Worm (Caenorhabditis elegans) whole organism, mixed stage, embryonic: ENCODE data around the gene K12B6.11.

ENCODE experiments used
- M03D4.4 ChIP-seq: sonication (generic microtip); optimal IDR thresholded peaks from 2 replicates; lab custom pipeline; 2017; ENCODE audit warnings: mild to moderate bottlenecking, missing genetic modification characterization, missing compliant biosample characterization
- bed-3 ChIP-seq: fragments of 200-800 bp; sonication (Bioruptor generic); optimal IDR thresholded peaks from 3 replicates; lab custom pipeline; 2018; ENCODE audit warnings: mild to moderate bottlenecking, missing genetic modification characterization, moderate library complexity, missing compliant biosample characterization
- blmp-1 ChIP-seq: fragments of 150-350 bp; optimal IDR thresholded peaks from 2 replicates; lab custom pipeline; 2014; ENCODE audit warnings: missing biosample characterization, missing genetic modification characterization
- ceh-43 ChIP-seq: fragments of 200-800 bp; sonication (Bioruptor generic); optimal IDR thresholded peaks from 2 replicates; lab custom pipeline; 2018; ENCODE audit warnings: mild to moderate bottlenecking, missing genetic modification characterization, moderate library complexity, missing compliant biosample characterization
- ceh-83 ChIP-seq: fragments of 200-800 bp; sonication (Bioruptor generic); optimal IDR thresholded peaks from 2 replicates; lab custom pipeline; 2018; ENCODE audit warnings: mild to moderate bottlenecking, missing genetic modification characterization, missing compliant biosample characterization
- ces-1 ChIP-seq: fragments of 150-350 bp; optimal IDR thresholded peaks from 2 replicates; lab custom pipeline; 2014; ENCODE audit warnings: missing biosample characterization, missing genetic modification reagents, missing genetic modification characterization
- cnd-1 ChIP-seq: fragments of 200-800 bp; sonication (Bioruptor generic); optimal IDR thresholded peaks from 2 replicates; lab custom pipeline; 2018; ENCODE audit warnings: mild to moderate bottlenecking, missing genetic modification characterization, missing compliant biosample characterization
- elt-3 ChIP-seq: fragments of 150-350 bp; optimal IDR thresholded peaks from 2 replicates; lab custom pipeline; 2014; ENCODE audit warnings: missing biosample characterization, missing genetic modification characterization
- flh-1 ChIP-seq: fragments of 200-800 bp; sonication (Bioruptor generic); optimal IDR thresholded peaks from 2 replicates; lab custom pipeline; 2018; ENCODE audit warnings: mild to moderate bottlenecking, missing genetic modification characterization, moderate library complexity, missing compliant biosample characterization
- ham-2 ChIP-seq: fragments of 200-800 bp; sonication (Bioruptor generic); optimal IDR thresholded peaks from 2 replicates; lab custom pipeline; 2018; ENCODE audit warnings: mild to moderate bottlenecking, missing genetic modification characterization, missing compliant biosample characterization
- hlh-1 ChIP-seq: fragments of 150-350 bp; optimal IDR thresholded peaks from 2 replicates; lab custom pipeline; 2014; ENCODE audit warnings: missing biosample characterization, missing genetic modification reagents, missing genetic modification characterization
- lin-13 ChIP-seq: fragments of 150-350 bp; optimal IDR thresholded peaks from 2 replicates; lab custom pipeline; 2014; ENCODE audit warnings: missing biosample characterization, missing genetic modification characterization
- lin-32 ChIP-seq: fragments of 200-800 bp; sonication (Bioruptor generic); optimal IDR thresholded peaks from 2 replicates; lab custom pipeline; 2018; ENCODE audit warnings: mild to moderate bottlenecking, missing genetic modification characterization, missing compliant biosample characterization
- lsy-2 ChIP-seq: fragments of 150-350 bp; optimal IDR thresholded peaks from 2 replicates; lab custom pipeline; 2014; ENCODE audit warnings: missing biosample characterization, missing genetic modification characterization
- mls-2 ChIP-seq: sonication (generic microtip); optimal IDR thresholded peaks from 2 replicates; lab custom pipeline; 2016; ENCODE audit warnings: mild to moderate bottlenecking, missing genetic modification characterization, moderate library complexity, missing compliant biosample characterization
- nhr-12 ChIP-seq: fragments of 150-350 bp; optimal IDR thresholded peaks from 2 replicates; lab custom pipeline; 2014; ENCODE audit warnings: missing biosample characterization, missing genetic modification characterization
- nhr-2 ChIP-seq: fragments of 150-350 bp; optimal IDR thresholded peaks from 2 replicates; lab custom pipeline; 2014; ENCODE audit warnings: missing biosample characterization, missing genetic modification characterization
- nhr-237 ChIP-seq: fragments of 150-350 bp; optimal IDR thresholded peaks from 2 replicates; lab custom pipeline; 2014; ENCODE audit warnings: missing biosample characterization, missing genetic modification characterization
- pha-4 ChIP-seq: fragments of 150-350 bp; optimal IDR thresholded peaks from 2 replicates; lab custom pipeline; 2018; ENCODE audit warnings: missing biosample characterization, missing genetic modification reagents, missing genetic modification characterization
- sem-2 ChIP-seq: fragments of 200-800 bp; sonication (Bioruptor generic); optimal IDR thresholded peaks from 2 replicates; lab custom pipeline; 2018; ENCODE audit warnings: mild to moderate bottlenecking, missing genetic modification characterization, missing compliant biosample characterization
- sptf-1 ChIP-seq: sonication (generic microtip); optimal IDR thresholded peaks from 2 replicates; lab custom pipeline; 2017; ENCODE audit warnings: mild to moderate bottlenecking, missing genetic modification characterization, moderate library complexity, missing compliant biosample characterization
- tbx-8 ChIP-seq: fragments of 200-800 bp; sonication (Bioruptor generic); optimal IDR thresholded peaks from 2 replicates; lab custom pipeline; 2018; ENCODE audit warnings: mild to moderate bottlenecking, missing genetic modification characterization, moderate library complexity, missing compliant biosample characterization
- unc-62 ChIP-seq: fragments of 150-350 bp; optimal IDR thresholded peaks from 2 replicates; lab custom pipeline; 2014; ENCODE audit warnings: missing biosample characterization, missing genetic modification reagents, missing genetic modification characterization
- zip-8 ChIP-seq: fragments of 150-350 bp; optimal IDR thresholded peaks from 2 replicates; lab custom pipeline; 2014; ENCODE audit warnings: missing biosample characterization, missing genetic modification characterization
- ztf-11 ChIP-seq: fragments of 150-350 bp; optimal IDR thresholded peaks from 2 replicates; lab custom pipeline; 2014; ENCODE audit warnings: missing biosample characterization, missing genetic modification characterization

Gene K12B6.11

DNA sequence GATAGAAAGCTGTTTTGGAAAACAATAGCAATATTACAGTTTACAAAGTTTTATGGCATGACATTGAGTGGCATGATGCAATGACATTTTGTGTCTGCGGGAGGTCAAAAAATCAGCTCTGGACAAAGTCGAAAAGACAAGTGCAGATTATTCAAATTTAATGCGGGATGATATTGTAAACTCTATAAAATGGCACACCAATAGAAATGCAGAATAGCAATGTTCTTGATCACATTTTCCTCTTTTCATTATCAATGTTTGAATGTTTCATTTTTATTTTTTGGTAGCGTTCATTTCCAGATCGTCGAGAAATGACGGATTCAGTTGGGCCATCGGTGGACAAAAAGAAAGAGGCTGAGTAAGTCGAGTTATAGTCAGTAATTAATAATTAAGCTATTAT lies 40.2 kb downstream of the K12B6.11 start, which contains the start of gene T28C12.2:
Gene T28C12.2 (plus strand): TSS at position 301 of the 400 bp plus-strand sequence.
- TF ChIP-seq mls-2 (tag; lab: Kevin White, UChicago), result no peak

DNA sequence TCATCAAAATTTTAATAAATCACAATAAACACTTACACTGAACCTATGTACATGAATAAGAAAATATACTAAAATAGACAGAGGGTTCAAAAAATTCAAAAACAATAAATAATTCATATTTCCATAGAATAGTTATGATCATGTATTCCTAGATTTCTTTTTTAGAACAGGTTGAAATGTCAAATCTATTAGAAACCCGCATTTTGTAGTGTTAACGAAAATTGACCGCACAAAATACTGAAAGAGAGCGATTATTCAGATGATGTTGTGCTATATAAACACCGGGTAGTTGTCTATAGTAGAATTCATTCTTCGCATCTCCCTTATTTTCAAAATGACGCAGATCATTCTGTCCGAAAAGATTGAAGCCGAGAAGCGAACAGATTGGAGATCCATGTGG lies 42.9 kb downstream of the K12B6.11 start, which contains the start of gene T28C12.1:
Gene T28C12.1 (plus strand): TSS at position 301 of the 400 bp plus-strand sequence.
- no peak for TF ChIP-seq nhr-12 (tag; lab: Kevin White, UChicago)
- TF ChIP-seq hlh-1 (tag; lab: Kevin White, UChicago), result no peak
- no peak for TF ChIP-seq ham-2

DNA sequence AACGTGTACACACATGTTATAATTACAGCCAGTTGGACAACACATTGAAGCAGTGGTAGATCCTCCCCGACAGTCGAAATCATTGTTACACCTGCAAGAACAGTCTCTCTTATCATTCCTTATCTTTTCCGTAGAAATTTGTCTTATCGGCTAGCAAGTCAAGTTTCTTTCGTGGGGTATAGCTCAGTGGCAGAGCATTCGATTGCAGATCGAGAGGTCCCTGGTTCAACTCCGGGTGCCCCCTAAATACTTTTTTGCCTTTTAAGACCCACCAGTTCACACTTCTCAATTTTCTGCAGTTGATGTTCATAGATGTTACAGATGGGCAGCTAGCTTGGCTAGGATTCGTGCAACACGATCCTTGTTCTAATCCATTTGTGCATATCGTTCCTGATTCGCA lies 46.5 kb downstream of the K12B6.11 start:
- TF ChIP-seq sem-2 (GFP tag; lab: Kevin White, UChicago), result no peak
- TF ChIP-seq blmp-1 (tag; lab: Kevin White, UChicago), result no peak
- TF ChIP-seq flh-1 (GFP tag; lab: Kevin White, UChicago), result no peak
- TF ChIP-seq cnd-1 (tag; lab: Kevin White, UChicago), result no peak
- no peak for TF ChIP-seq pha-4 (tag; lab: Kevin White, UChicago)
- TF ChIP-seq unc-62, result no peak
- TF ChIP-seq sptf-1 (tag; lab: Kevin White, UChicago), result no peak
- TF ChIP-seq ztf-11 (tag; lab: Kevin White, UChicago), result no peak
- TF ChIP-seq mls-2 (tag; lab: Kevin White, UChicago), result no peak
- no peak for TF ChIP-seq lin-32 (GFP tag; lab: Kevin White, UChicago)
- no peak for TF ChIP-seq bed-3 (GFP tag; lab: Kevin White, UChicago)
- TF ChIP-seq nhr-237 (tag; lab: Kevin White, UChicago), result no peak
- TF ChIP-seq lsy-2 (tag; lab: Kevin White, UChicago), result no peak
- no peak for TF ChIP-seq ceh-43 (GFP tag; lab: Kevin White, UChicago)
- TF ChIP-seq zip-8, result no peak
- no peak for TF ChIP-seq elt-3 (tag; lab: Kevin White, UChicago)
- no peak for TF ChIP-seq nhr-2 (tag; lab: Kevin White, UChicago)
- no peak for TF ChIP-seq M03D4.4 (tag; lab: Kevin White, UChicago)
- TF ChIP-seq lin-13 (tag; lab: Kevin White, UChicago), result no peak
- TF ChIP-seq ceh-83 (GFP tag; lab: Kevin White, UChicago), result no peak

DNA sequence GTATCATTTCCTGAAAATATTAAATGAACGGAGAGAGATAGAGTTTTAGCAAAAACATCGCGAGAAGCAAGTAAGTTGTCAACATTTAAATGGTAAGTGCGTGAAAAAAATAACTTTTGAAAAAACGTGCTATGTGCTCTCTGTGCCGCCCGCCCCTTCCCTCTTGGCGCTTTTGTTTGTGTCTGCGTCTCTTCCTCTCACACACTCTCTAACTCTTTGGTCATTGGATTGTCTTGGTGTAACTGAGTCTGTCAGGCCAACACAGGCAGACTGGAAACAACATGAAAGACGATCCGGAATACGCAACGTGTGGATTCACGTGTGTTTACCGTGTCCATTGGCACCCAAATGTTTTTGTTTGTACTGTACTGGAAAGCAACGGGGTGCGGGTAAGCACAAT lies 47.4 kb downstream of the K12B6.11 start, which contains the start of gene T28C12.6:
Gene T28C12.6 (minus strand): TSS at position 12 of the 400 bp plus-strand sequence.
- TF ChIP-seq blmp-1 (tag; lab: Kevin White, UChicago) (no peak), ces-1 (GFP tag; lab: Kevin White, UChicago) (no peak), tbx-8 (no peak), lin-13 (tag; lab: Kevin White, UChicago) (no peak)
- TF ChIP-seq, all 35 proteins: peak for 0
